Worm (Caenorhabditis elegans): Measurements from ENCODE around the gene lon-8.

ce11 chrV:18021464-18021863 lies 20.3 kb upstream of the lon-8 start:
- no peak for TF ChIP-seq ets-4 (tag; optimal IDR thresholded peaks at IDR 0.05)
- no peak for TF ChIP-seq pha-4 (tag; optimal IDR thresholded peaks at IDR 0.05)
- TF ChIP-seq ceh-34 (tag; optimal IDR thresholded peaks at IDR 0.05), result no peak
- TF ChIP-seq unc-86 (tag; optimal IDR thresholded peaks at IDR 0.05), result no peak
- TF ChIP-seq unc-55 (GFP tag; optimal IDR thresholded peaks at IDR 0.05), result no peak
- TF ChIP-seq tbx-7 (tag; optimal IDR thresholded peaks at IDR 0.05), result no peak
- no peak for TF ChIP-seq ceh-45 (GFP tag; IDR thresholded peaks at IDR 0.05)

Data from whole organism, late embryonic.